Worm (Caenorhabditis elegans) whole organism, mixed stage, embryonic: ENCODE results near the gene puf-8.

Experiments used
- M03D4.4 ChIP-seq: sonication (generic microtip); optimal IDR thresholded peaks from 2 replicates; lab custom pipeline; 2017; ENCODE audit warnings: mild to moderate bottlenecking, missing genetic modification characterization, missing compliant biosample characterization
- bed-3 ChIP-seq: fragments of 200-800 bp; sonication (Bioruptor generic); optimal IDR thresholded peaks from 3 replicates; lab custom pipeline; 2018; ENCODE audit warnings: mild to moderate bottlenecking, missing genetic modification characterization, moderate library complexity, missing compliant biosample characterization
- blmp-1 ChIP-seq: fragments of 150-350 bp; optimal IDR thresholded peaks from 2 replicates; lab custom pipeline; 2014; ENCODE audit warnings: missing biosample characterization, missing genetic modification characterization
- ceh-39 ChIP-seq: fragments of 150-350 bp; optimal IDR thresholded peaks from 2 replicates; lab custom pipeline; 2014; ENCODE audit warnings: missing biosample characterization, missing genetic modification characterization
- ceh-43 ChIP-seq: fragments of 200-800 bp; sonication (Bioruptor generic); optimal IDR thresholded peaks from 2 replicates; lab custom pipeline; 2018; ENCODE audit warnings: mild to moderate bottlenecking, missing genetic modification characterization, moderate library complexity, missing compliant biosample characterization
- ces-1 ChIP-seq: fragments of 150-350 bp; optimal IDR thresholded peaks from 2 replicates; lab custom pipeline; 2014; ENCODE audit warnings: missing biosample characterization, missing genetic modification reagents, missing genetic modification characterization
- cnd-1 ChIP-seq: fragments of 200-800 bp; sonication (Bioruptor generic); optimal IDR thresholded peaks from 2 replicates; lab custom pipeline; 2018; ENCODE audit warnings: mild to moderate bottlenecking, missing genetic modification characterization, missing compliant biosample characterization
- drap-1 ChIP-seq: fragments of 200-800 bp; sonication (Bioruptor generic); optimal IDR thresholded peaks from 3 replicates; lab custom pipeline; 2018; ENCODE audit warnings: mild to moderate bottlenecking, missing genetic modification characterization, missing compliant biosample characterization
- elt-1 ChIP-seq: sonication (generic microtip); optimal IDR thresholded peaks from 2 replicates; lab custom pipeline; 2017; ENCODE audit warnings: missing genetic modification characterization, mild to moderate bottlenecking, missing compliant biosample characterization, antibody characterized with exemption, moderate library complexity, borderline replicate concordance; ENCODE audit not compliant: insufficient read depth
- elt-3 ChIP-seq: fragments of 150-350 bp; optimal IDR thresholded peaks from 2 replicates; lab custom pipeline; 2014; ENCODE audit warnings: missing biosample characterization, missing genetic modification characterization
- ham-2 ChIP-seq: fragments of 200-800 bp; sonication (Bioruptor generic); optimal IDR thresholded peaks from 2 replicates; lab custom pipeline; 2018; ENCODE audit warnings: mild to moderate bottlenecking, missing genetic modification characterization, missing compliant biosample characterization
- hlh-1 ChIP-seq: fragments of 150-350 bp; optimal IDR thresholded peaks from 2 replicates; lab custom pipeline; 2014; ENCODE audit warnings: missing biosample characterization, missing genetic modification reagents, missing genetic modification characterization
- lin-32 ChIP-seq: fragments of 200-800 bp; sonication (Bioruptor generic); optimal IDR thresholded peaks from 2 replicates; lab custom pipeline; 2018; ENCODE audit warnings: mild to moderate bottlenecking, missing genetic modification characterization, missing compliant biosample characterization
- lsy-2 ChIP-seq: fragments of 150-350 bp; optimal IDR thresholded peaks from 2 replicates; lab custom pipeline; 2014; ENCODE audit warnings: missing biosample characterization, missing genetic modification characterization
- mab-5 ChIP-seq: fragments of 150-350 bp; optimal IDR thresholded peaks from 2 replicates; lab custom pipeline; 2014; ENCODE audit warnings: missing biosample characterization, missing genetic modification characterization
- mls-2 ChIP-seq: sonication (generic microtip); optimal IDR thresholded peaks from 2 replicates; lab custom pipeline; 2016; ENCODE audit warnings: mild to moderate bottlenecking, missing genetic modification characterization, moderate library complexity, missing compliant biosample characterization
- nhr-12 ChIP-seq: fragments of 150-350 bp; optimal IDR thresholded peaks from 2 replicates; lab custom pipeline; 2014; ENCODE audit warnings: missing biosample characterization, missing genetic modification characterization
- nhr-2 ChIP-seq: fragments of 150-350 bp; optimal IDR thresholded peaks from 2 replicates; lab custom pipeline; 2014; ENCODE audit warnings: missing biosample characterization, missing genetic modification characterization
- nhr-237 ChIP-seq: fragments of 150-350 bp; optimal IDR thresholded peaks from 2 replicates; lab custom pipeline; 2014; ENCODE audit warnings: missing biosample characterization, missing genetic modification characterization
- nhr-28 ChIP-seq: fragments of 150-350 bp; optimal IDR thresholded peaks from 2 replicates; lab custom pipeline; 2014; ENCODE audit warnings: missing biosample characterization, missing genetic modification characterization
- nhr-76 ChIP-seq: sonication (generic microtip); optimal IDR thresholded peaks from 2 replicates; lab custom pipeline; 2017; ENCODE audit warnings: missing biosample characterization, missing genetic modification characterization
- pha-4 ChIP-seq: fragments of 150-350 bp; optimal IDR thresholded peaks from 2 replicates; lab custom pipeline; 2018; ENCODE audit warnings: missing biosample characterization, missing genetic modification reagents, missing genetic modification characterization
- sem-2 ChIP-seq: fragments of 200-800 bp; sonication (Bioruptor generic); optimal IDR thresholded peaks from 2 replicates; lab custom pipeline; 2018; ENCODE audit warnings: mild to moderate bottlenecking, missing genetic modification characterization, missing compliant biosample characterization
- snpc-4 ChIP-seq: fragments of 150-350 bp; optimal IDR thresholded peaks from 2 replicates; lab custom pipeline; 2014; ENCODE audit warnings: missing biosample characterization, missing genetic modification characterization
- sptf-1 ChIP-seq: sonication (generic microtip); optimal IDR thresholded peaks from 2 replicates; lab custom pipeline; 2017; ENCODE audit warnings: mild to moderate bottlenecking, missing genetic modification characterization, moderate library complexity, missing compliant biosample characterization
- tbx-8 ChIP-seq: fragments of 200-800 bp; sonication (Bioruptor generic); optimal IDR thresholded peaks from 2 replicates; lab custom pipeline; 2018; ENCODE audit warnings: mild to moderate bottlenecking, missing genetic modification characterization, moderate library complexity, missing compliant biosample characterization
- unc-120 ChIP-seq: sonication (generic microtip); optimal IDR thresholded peaks from 2 replicates; lab custom pipeline; 2017; ENCODE audit warnings: missing genetic modification characterization, missing compliant biosample characterization; ENCODE audit not compliant: poor library complexity, severe bottlenecking
- unc-39 ChIP-seq: fragments of 150-350 bp; optimal IDR thresholded peaks from 2 replicates; lab custom pipeline; 2014; ENCODE audit warnings: missing biosample characterization, missing genetic modification characterization
- unc-62 ChIP-seq: fragments of 150-350 bp; optimal IDR thresholded peaks from 2 replicates; lab custom pipeline; 2014; ENCODE audit warnings: missing biosample characterization, missing genetic modification reagents, missing genetic modification characterization
- zip-8 ChIP-seq: fragments of 150-350 bp; optimal IDR thresholded peaks from 2 replicates; lab custom pipeline; 2014; ENCODE audit warnings: missing biosample characterization, missing genetic modification characterization
- ztf-11 ChIP-seq: fragments of 150-350 bp; optimal IDR thresholded peaks from 2 replicates; lab custom pipeline; 2014; ENCODE audit warnings: missing biosample characterization, missing genetic modification characterization

The puf-8 gene

DNA sequence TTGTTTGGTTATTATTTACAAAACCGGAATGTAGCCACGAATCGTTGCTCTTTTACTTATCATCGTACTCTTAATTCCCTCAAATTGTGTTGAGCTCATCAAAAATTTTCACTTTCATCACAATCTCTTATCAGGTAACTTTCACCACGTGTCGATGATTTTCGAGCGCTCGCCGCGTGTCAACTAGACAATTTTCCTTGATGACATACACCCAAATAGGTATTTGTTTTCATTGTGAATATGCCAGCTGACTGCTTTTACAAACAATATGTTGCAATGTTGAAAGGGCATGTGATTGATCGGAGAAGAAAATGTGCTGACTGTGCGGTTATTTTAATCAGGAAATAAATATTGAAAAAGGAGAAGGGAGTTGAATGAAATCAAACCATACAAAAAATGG, 33.4 kb downstream of the puf-8 start:
- TF ChIP-seq sptf-1 (tag; lab: Kevin White, UChicago) (no peak), nhr-237 (tag; lab: Kevin White, UChicago) (no peak), unc-120 (tag; lab: Kevin White, UChicago) (no peak), elt-1 (no peak), cnd-1 (no peak), elt-3 (tag; lab: Kevin White, UChicago) (no peak), nhr-2 (tag; lab: Kevin White, UChicago) (no peak), drap-1 (GFP tag; lab: Kevin White, UChicago) (no peak), nhr-12 (tag; lab: Kevin White, UChicago) (no peak), unc-62 (no peak), blmp-1 (no peak), mab-5 (tag; lab: Kevin White, UChicago) (no peak), ham-2 (GFP tag; lab: Kevin White, UChicago) (no peak), zip-8 (tag; lab: Kevin White, UChicago) (no peak), unc-39 (no peak), ces-1 (GFP tag; lab: Kevin White, UChicago) (no peak), sem-2 (GFP tag; lab: Kevin White, UChicago) (no peak), lsy-2 (tag; lab: Kevin White, UChicago) (no peak), ceh-39 (tag; lab: Kevin White, UChicago) (no peak)

DNA sequence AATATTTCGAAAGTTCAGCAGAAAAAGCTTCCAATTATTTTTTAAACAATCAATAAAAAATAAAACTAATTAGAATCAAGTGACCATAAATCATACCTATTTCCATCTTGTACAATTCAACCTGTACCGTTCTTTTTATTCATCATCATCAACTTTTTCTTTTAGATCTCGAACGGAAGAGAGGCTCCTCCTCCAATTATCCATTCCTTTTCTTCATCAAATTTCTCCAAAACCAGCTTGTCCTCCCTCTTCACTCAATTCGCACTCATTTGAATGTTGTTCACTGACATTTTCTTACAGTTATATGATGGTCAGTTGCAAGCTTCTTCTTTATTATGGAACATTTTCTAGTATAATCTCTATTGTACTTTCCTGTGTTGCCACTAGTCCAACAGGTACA, 36.2 kb downstream of the puf-8 start, which contains the start of gene C30G12.4:
Gene C30G12.4 (plus strand): TSS at position 301 of the 400 bp plus-strand sequence.
- TF ChIP-seq nhr-237 (tag; lab: Kevin White, UChicago): no peak
- TF ChIP-seq elt-3 (tag; lab: Kevin White, UChicago): no peak
- TF ChIP-seq unc-62: no peak
- TF ChIP-seq ztf-11 (tag; lab: Kevin White, UChicago): no peak
- TF ChIP-seq unc-39: no peak
- no peak for TF ChIP-seq unc-120 (tag; lab: Kevin White, UChicago)
- TF ChIP-seq ceh-43 (GFP tag; lab: Kevin White, UChicago): no peak
- no peak for TF ChIP-seq nhr-12 (tag; lab: Kevin White, UChicago)
- no peak for TF ChIP-seq nhr-2 (tag; lab: Kevin White, UChicago)
- TF ChIP-seq lsy-2 (tag; lab: Kevin White, UChicago): no peak

ce11 chrII:7255614-7256162, 42.4 kb downstream of the puf-8 start, which contains the start of gene F32A5.8:
Gene F32A5.8 (plus strand): TSS chrII:7256112.
- no peak for TF ChIP-seq lsy-2 (tag; lab: Kevin White, UChicago)
- TF ChIP-seq ham-2 (GFP tag; lab: Kevin White, UChicago): no peak
- TF ChIP-seq tbx-8 (GFP tag; lab: Kevin White, UChicago): no peak
- TF ChIP-seq bed-3: no peak
- TF ChIP-seq hlh-1 (tag; lab: Kevin White, UChicago): no peak
- TF ChIP-seq elt-1: no peak
- TF ChIP-seq cnd-1: no peak
- TF ChIP-seq sptf-1 (tag; lab: Kevin White, UChicago): no peak
- no peak for TF ChIP-seq snpc-4
- TF ChIP-seq nhr-76 (tag; lab: Kevin White, UChicago): no peak
- TF ChIP-seq nhr-28 (tag; lab: Kevin White, UChicago): no peak
- no peak for TF ChIP-seq ztf-11 (tag; lab: Kevin White, UChicago)
- no peak for TF ChIP-seq pha-4 (tag; lab: Kevin White, UChicago)
- TF ChIP-seq nhr-237 (tag; lab: Kevin White, UChicago): no peak
- no peak for TF ChIP-seq ceh-43 (GFP tag; lab: Kevin White, UChicago)
- TF ChIP-seq lin-32 (GFP tag; lab: Kevin White, UChicago): no peak
- TF ChIP-seq mls-2 (tag; lab: Kevin White, UChicago): no peak
- no peak for TF ChIP-seq ceh-39 (tag; lab: Kevin White, UChicago)

DNA sequence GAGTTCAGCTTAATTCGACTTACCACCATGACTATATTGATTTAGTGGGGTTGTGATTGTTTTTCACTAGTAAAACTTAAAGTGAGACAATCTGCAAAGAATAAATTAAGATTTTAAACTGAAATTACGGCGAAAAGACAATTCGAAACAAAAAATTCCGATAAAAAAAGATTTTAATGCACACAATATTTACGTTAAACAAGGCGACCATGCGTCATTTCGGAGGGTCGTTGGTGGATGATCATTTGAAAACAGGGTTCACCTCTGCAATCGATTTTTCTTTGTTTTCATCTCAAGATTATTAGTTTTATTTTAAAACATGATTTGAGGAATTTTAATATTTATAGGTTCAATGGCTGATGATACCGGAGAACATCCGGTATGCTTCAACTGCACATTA, 45.0 kb downstream of the puf-8 start, which contains the start of gene lsm-4:
Gene lsm-4 (minus strand): TSS at position 91 of the 400 bp plus-strand sequence.
- TF ChIP-seq snpc-4 (no peak), M03D4.4 (tag; lab: Kevin White, UChicago) (no peak), blmp-1 (no peak), nhr-28 (tag; lab: Kevin White, UChicago) (no peak), ham-2 (GFP tag; lab: Kevin White, UChicago) (no peak), mab-5 (tag; lab: Kevin White, UChicago) (no peak), elt-3 (tag; lab: Kevin White, UChicago) (no peak), nhr-2 (tag; lab: Kevin White, UChicago) (no peak), lsy-2 (tag; lab: Kevin White, UChicago) (no peak)
